Worm (Caenorhabditis elegans): Measurements from ENCODE around the gene F59B2.9.

F59B2.9 gene

ce11 chrIII:9053740-9054252, 41.6 kb upstream of the F59B2.9 start, which contains the start of gene R107.5 (continued):
- TF ChIP-seq pha-4 (tag; optimal IDR thresholded peaks at IDR 0.05): no peak
- TF ChIP-seq gei-17 (GFP tag; optimal IDR thresholded peaks at IDR 0.05): peak; percentile 92
- 0 out of 2 replicates have a peak, but pooled peaks have one; percentile 22 for TF ChIP-seq lag-1 (GFP tag; IDR thresholded peaks at IDR 0.05)
- peak; percentile 47 for TF ChIP-seq ZK185.1 (tag; optimal IDR thresholded peaks at IDR 0.05; ENCODE audit: poor library complexity, severe bottlenecking)
- peak; percentile 22 for TF ChIP-seq lsl-1 (GFP tag; optimal IDR thresholded peaks at IDR 0.05)
- TF ChIP-seq C06A6.2 (GFP tag; conservative IDR thresholded peaks at IDR 0.05): peak; percentile 89
- TF ChIP-seq madf-8 (GFP tag; conservative IDR thresholded peaks at IDR 0.05): no peak
- TF ChIP-seq efl-1 (GFP tag; optimal IDR thresholded peaks at IDR 0.05): no peak
- TF ChIP-seq fkh-3 (tag; optimal IDR thresholded peaks at IDR 0.05): peak; percentile 36
- TF ChIP-seq Y53F4B.3 (GFP tag; IDR thresholded peaks at IDR 0.05): no peak
- peak; percentile 97 for TF ChIP-seq nfyb-1 (GFP tag; IDR thresholded peaks at IDR 0.05)
- TF ChIP-seq F52B5.7 (tag; optimal IDR thresholded peaks at IDR 0.05): peak; percentile 54
- peak; percentile 76 for TF ChIP-seq tbp1 (GFP tag; optimal IDR thresholded peaks at IDR 0.05)
- TF ChIP-seq ceh-40 (GFP tag; IDR thresholded peaks at IDR 0.05): 0 out of 2 replicates have a peak, but pooled peaks have one; percentile 42
- peak; percentile 77 for TF ChIP-seq C17E4.6 (GFP tag; IDR thresholded peaks at IDR 0.05)
- TF ChIP-seq Y67H2A.10 (GFP tag; conservative IDR thresholded peaks at IDR 0.05): peak; percentile 96
- peak; percentile 81 for TF ChIP-seq B0035.1 (tag; optimal IDR thresholded peaks at IDR 0.05)
- peak; percentile 95 for TF ChIP-seq nhr-27 (tag; optimal IDR thresholded peaks at IDR 0.05)
- peak; percentile 96 for TF ChIP-seq ztf-3 (GFP tag; optimal IDR thresholded peaks at IDR 0.05)
- TF ChIP-seq F55B11.4 (tag; optimal IDR thresholded peaks at IDR 0.05; ENCODE audit: borderline replicate concordance, insufficient read depth): no peak
- TF ChIP-seq B0336.3 (GFP tag; IDR thresholded peaks at IDR 0.05): peak; percentile 94
- TF ChIP-seq attf-3 (GFP tag; conservative IDR thresholded peaks at IDR 0.05): peak; percentile 66; the same call in 1 of the 2 replicates
- peak; percentile 98 for TF ChIP-seq atf-7 (tag; optimal IDR thresholded peaks at IDR 0.05)
- peak; percentile 95 for TF ChIP-seq hmg-1.2 (GFP tag; IDR thresholded peaks at IDR 0.05)
- peak; percentile 98 for TF ChIP-seq let-526 (GFP tag; IDR thresholded peaks at IDR 0.05)
- TF ChIP-seq D2030.7 (GFP tag; IDR thresholded peaks at IDR 0.05): peak; percentile 51
- TF ChIP-seq zfh-2 (GFP tag; conservative IDR thresholded peaks at IDR 0.05): peak; percentile 93
- TF ChIP-seq dpl-1 (GFP tag; optimal IDR thresholded peaks at IDR 0.05): peak; percentile 42
- TF ChIP-seq sptf-2 (GFP tag; optimal IDR thresholded peaks at IDR 0.05): no peak
- peak; percentile 79 for TF ChIP-seq madf-6 (GFP tag; IDR thresholded peaks at IDR 0.05)
- TF ChIP-seq Y53G8AR.9 (GFP tag; conservative IDR thresholded peaks at IDR 0.05): peak; percentile 94
- TF ChIP-seq madf-10 (tag; optimal IDR thresholded peaks at IDR 0.05): peak; percentile 76
- TF ChIP-seq hsf-1 (GFP tag; IDR thresholded peaks at IDR 0.05): peak; percentile 100
- TF ChIP-seq ceh-100 (GFP tag; IDR thresholded peaks at IDR 0.05): peak; percentile 58; the same call in 1 of the 2 replicates
- no peak for TF ChIP-seq F49E8.2 (tag; optimal IDR thresholded peaks at IDR 0.05; ENCODE audit: insufficient read depth)
- TF ChIP-seq F57A8.1 (GFP tag; optimal IDR thresholded peaks at IDR 0.05): no peak
- no peak for TF ChIP-seq ceh-58 (GFP tag; IDR thresholded peaks at IDR 0.05)
- 0 out of 2 replicates have a peak, but pooled peaks have one; percentile 68 for TF ChIP-seq nhr-120 (GFP tag; IDR thresholded peaks at IDR 0.05)
- TF ChIP-seq snpc-1.1 (tag; optimal IDR thresholded peaks at IDR 0.05; ENCODE audit: insufficient read depth): no peak
- peak; percentile 91 for TF ChIP-seq egl-18 (GFP tag; IDR thresholded peaks at IDR 0.05)
- TF ChIP-seq ccch-3 (GFP tag; optimal IDR thresholded peaks at IDR 0.05): no peak
- TF ChIP-seq F22D6.2 (tag; optimal IDR thresholded peaks at IDR 0.05): peak; percentile 88
- TF ChIP-seq Y56A3A.18 (GFP tag; IDR thresholded peaks at IDR 0.05): peak; percentile 86
- TF ChIP-seq lir-1 (GFP tag; conservative IDR thresholded peaks at IDR 0.05): peak; percentile 93
- peak; percentile 95 to 98 for TF ChIP-seq let-607 (tag; optimal IDR thresholded peaks at IDR 0.05)
- peak; percentile 80 for TF ChIP-seq attf-5 (GFP tag; optimal IDR thresholded peaks at IDR 0.05)
- TF ChIP-seq pbrm-1 (GFP tag; IDR thresholded peaks at IDR 0.05): peak; percentile 97

Data from whole organism, young adult.